Worm (Caenorhabditis elegans) whole organism, early embryonic: ENCODE data around the gene D2024.18.

ENCODE experiments used
- B0310.2 ChIP-seq: sonication (generic microtip); optimal IDR thresholded peaks from 2 replicates; lab custom pipeline; 2016; ENCODE audit warnings: mild to moderate bottlenecking, missing genetic modification characterization, missing compliant biosample characterization
- F13C5.2 ChIP-seq: sonication (generic microtip); optimal IDR thresholded peaks from 2 replicates; lab custom pipeline; 2017; ENCODE audit warnings: mild to moderate bottlenecking, missing genetic modification characterization, inconsistent platforms, missing compliant biosample characterization
- aly-1 ChIP-seq: sonication (generic microtip); optimal IDR thresholded peaks from 2 replicates; lab custom pipeline; 2016; ENCODE audit warnings: missing genetic modification characterization, missing compliant biosample characterization
- ama-1 ChIP-seq: fragments of 150-350 bp; optimal IDR thresholded peaks from 2 replicates; lab custom pipeline; 2014
- ceh-13 ChIP-seq: fragments of 200-800 bp; sonication (Bioruptor generic); optimal IDR thresholded peaks from 2 replicates; lab custom pipeline; 2018; ENCODE audit warnings: mild to moderate bottlenecking, missing genetic modification characterization, missing compliant biosample characterization
- ets-7 ChIP-seq: sonication (generic microtip); optimal IDR thresholded peaks from 2 replicates; lab custom pipeline; 2016; ENCODE audit warnings: missing genotype, missing genetic modification characterization, missing compliant biosample characterization
- flt-1 ChIP-seq: fragments of 200-800 bp; sonication (Bioruptor generic); IDR thresholded peaks from 2 replicates; pipeline ENCODE4 v1.3.6; 2022; ENCODE audit warnings: missing genetic modification characterization, missing compliant biosample characterization
- hmbx-1 ChIP-seq: sonication (generic microtip); optimal IDR thresholded peaks from 2 replicates; lab custom pipeline; 2016; ENCODE audit warnings: mild to moderate bottlenecking, missing genetic modification characterization, missing compliant biosample characterization
- hmg-4 ChIP-seq: fragments of 200-800 bp; sonication (Bioruptor generic); optimal IDR thresholded peaks from 2 replicates; lab custom pipeline; 2018; ENCODE audit warnings: mild to moderate bottlenecking, missing genetic modification characterization, missing compliant biosample characterization
- scrt-1 ChIP-seq: fragments of 200-800 bp; sonication (Bioruptor generic); IDR thresholded peaks from 2 replicates; pipeline ENCODE4 v1.3.6; 2022; ENCODE audit warnings: missing genetic modification characterization, missing compliant biosample characterization
- tbx-11 ChIP-seq: fragments of 200-800 bp; sonication (Bioruptor generic); IDR thresholded peaks from 2 replicates; pipeline ENCODE4 v1.3.6; 2022; ENCODE audit warnings: missing genetic modification characterization, missing compliant biosample characterization
- tbx-37 ChIP-seq: fragments of 200-800 bp; sonication (Bioruptor generic); conservative IDR thresholded peaks from 2 replicates; pipeline ENCODE4 v1.3.6; 2022; ENCODE audit warnings: missing genetic modification reagents, missing genetic modification characterization, missing compliant biosample characterization

- no peak for TF ChIP-seq hmbx-1 (tag; lab: Kevin White, UChicago)
- TF ChIP-seq flt-1 (GFP tag; lab: Robert Waterston, UW): no peak
- TF ChIP-seq ama-1 (lab: Kevin White, UChicago): no peak
- no peak for TF ChIP-seq scrt-1 (GFP tag; lab: Robert Waterston, UW)
- no peak for TF ChIP-seq F13C5.2
- no peak for TF ChIP-seq B0310.2
- no peak for TF ChIP-seq ets-7 (tag; lab: Kevin White, UChicago)
- TF ChIP-seq tbx-37 (GFP tag; lab: Robert Waterston, UW): no peak
- TF ChIP-seq aly-1 (tag; lab: Kevin White, UChicago): no peak
- no peak for TF ChIP-seq tbx-11
- no peak for TF ChIP-seq hmg-4 (GFP tag; lab: Kevin White, UChicago)
- TF ChIP-seq ceh-13 (GFP tag; lab: Kevin White, UChicago): no peak
These were observed 30.7 kb upstream of the D2024.18 start, which contains the start of the genes glb-23 and R13A1.1 for ce11 chrIV:7219398-7220087.
